Fruit fly (Drosophila melanogaster): ENCODE measurements around the gene CG31698.

DNA sequence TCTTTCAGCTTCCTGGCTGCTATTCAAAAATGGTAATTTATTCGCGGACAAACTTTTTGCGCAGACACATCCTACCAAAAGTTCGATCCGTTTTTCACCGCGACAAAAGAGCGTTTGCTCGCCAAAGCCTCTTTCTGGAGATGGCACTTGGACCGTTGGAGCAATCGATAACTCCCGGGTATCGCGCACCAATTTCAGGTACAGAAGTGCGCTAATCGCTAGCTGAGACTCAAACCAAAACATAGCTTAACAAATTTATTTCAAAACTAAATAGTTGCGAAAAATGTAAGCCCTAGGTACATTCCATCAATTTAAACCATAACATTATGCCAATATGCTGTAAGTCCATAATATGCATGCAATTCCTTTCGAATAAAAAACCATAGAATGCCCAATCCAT is 28.9 kb downstream of the CG31698 start, which contains the start of gene toc:
- TF ChIP-seq CTCF (optimal IDR thresholded peaks at IDR 0.05) (peak; percentile 40 to 41), CG8478 (optimal IDR thresholded peaks at IDR 0.05) (no peak)
